Fruit fly (Drosophila melanogaster): ENCODE measurements around the gene Cyt-c-d.
A peak's percentile ranks its signal among the peaks of the same experiment; 100 is the strongest.

The Cyt-c-d gene

DNA sequence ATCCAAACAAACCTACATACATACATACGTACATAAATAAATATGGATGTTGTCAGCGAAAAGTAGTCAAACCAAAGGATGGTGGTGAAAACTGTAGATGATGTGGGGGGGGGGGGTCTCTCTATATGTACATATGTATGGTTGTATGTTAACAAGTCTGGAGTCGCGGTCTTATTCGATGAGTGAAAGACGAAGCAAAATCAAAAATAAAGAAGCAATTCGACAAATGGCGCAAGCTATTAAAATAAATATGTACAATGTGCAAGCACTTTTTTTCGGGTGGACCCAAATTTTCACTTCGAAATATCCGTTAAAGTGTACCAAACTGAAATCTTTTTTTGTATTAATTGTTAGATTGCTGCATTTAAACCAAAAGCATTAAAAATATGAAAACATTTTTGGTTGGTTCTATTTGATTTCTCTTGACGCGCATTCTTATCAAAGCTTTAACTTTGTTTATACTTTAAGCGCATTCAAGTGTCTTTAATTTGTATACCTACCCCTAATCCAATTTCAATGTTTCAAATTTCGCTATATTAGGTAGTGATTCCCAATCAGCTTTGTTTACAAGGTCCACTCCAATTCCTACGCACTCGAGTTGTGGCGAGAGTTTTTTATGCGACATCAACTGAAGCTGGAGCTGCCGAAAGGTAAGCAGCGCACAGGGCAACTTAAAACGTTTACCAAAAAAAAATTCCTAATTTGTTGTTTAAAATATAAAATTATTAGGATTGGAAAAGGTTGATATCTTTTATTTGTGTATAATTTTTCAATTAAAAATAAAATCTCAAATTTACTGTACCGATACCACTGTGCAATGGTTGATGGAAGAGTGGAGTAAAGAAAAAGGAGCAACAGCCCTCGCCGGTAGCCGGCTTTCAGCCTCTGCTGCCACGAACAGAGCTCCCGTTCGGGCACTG is 31.5 kb upstream of the Cyt-c-d start, which contains the start of gene CG31807:
CG31807 (minus strand) TSS at position 51 of the 920 bp plus-strand sequence.
- TF ChIP-seq Rel (GFP tag; optimal IDR thresholded peaks at IDR 0.05) (peak; percentile 61), Rel (tag; optimal IDR thresholded peaks at IDR 0.05) (peak; percentile 70), rgr (GFP tag; optimal IDR thresholded peaks at IDR 0.05) (peak; percentile 76), HLH106 (tag; optimal IDR thresholded peaks at IDR 0.05) (peak; percentile 90), sage (GFP tag; optimal IDR thresholded peaks at IDR 0.05) (peak; percentile 45), CG9705 (GFP tag; optimal IDR thresholded peaks at IDR 0.05) (peak; percentile 73), CG32264 (GFP tag; optimal IDR thresholded peaks at IDR 0.05) (peak; percentile 64), dl (GFP tag; optimal IDR thresholded peaks at IDR 0.05; ENCODE audit: insufficient read depth in 1 of 2, partially characterized antibody in 2 of 2) (no peak), Dif (GFP tag; optimal IDR thresholded peaks at IDR 0.05; ENCODE audit: partially characterized antibody) (no peak), psq (GFP tag; optimal IDR thresholded peaks at IDR 0.05) (peak; percentile 72), jim (GFP tag; optimal IDR thresholded peaks at IDR 0.05) (no peak), Sp1 (GFP tag; optimal IDR thresholded peaks at IDR 0.05) (peak; percentile 92), tai (GFP tag; optimal IDR thresholded peaks at IDR 0.05) (peak; percentile 48), Hr83 (GFP tag; optimal IDR thresholded peaks at IDR 0.05; ENCODE audit: poor library complexity, severe bottlenecking) (no peak), pan (optimal IDR thresholded peaks at IDR 0.05) (no peak), woc (GFP tag; optimal IDR thresholded peaks at IDR 0.05) (peak; percentile 90), fru (GFP tag; optimal IDR thresholded peaks at IDR 0.05) (peak; percentile 81), lola (GFP tag; optimal IDR thresholded peaks at IDR 0.05) (no peak), dsf (GFP tag; optimal IDR thresholded peaks at IDR 0.05; ENCODE audit: borderline replicate concordance) (peak; percentile 6), foxo (GFP tag; optimal IDR thresholded peaks at IDR 0.05) (peak in 1 of 2 experiments; percentile 82), Dfd (GFP tag; optimal IDR thresholded peaks at IDR 0.05) (no peak), usp (GFP tag; optimal IDR thresholded peaks at IDR 0.05) (no peak), dmrt93B (GFP tag; optimal IDR thresholded peaks at IDR 0.05) (peak; percentile 68), Hr78 (GFP tag; optimal IDR thresholded peaks at IDR 0.05) (no peak), ey (GFP tag; optimal IDR thresholded peaks at IDR 0.05) (peak; percentile 80), Jra (GFP tag; optimal IDR thresholded peaks at IDR 0.05) (peak; percentile 14), sv (GFP tag; optimal IDR thresholded peaks at IDR 0.05) (peak; percentile 42), Hnf4 (GFP tag; optimal IDR thresholded peaks at IDR 0.05) (peak; percentile 61), CrebA (GFP tag; optimal IDR thresholded peaks at IDR 0.05; ENCODE audit: borderline replicate concordance) (peak; percentile 67), Abd-B (GFP tag; optimal IDR thresholded peaks at IDR 0.05) (no peak), GATAd (GFP tag; optimal IDR thresholded peaks at IDR 0.05) (peak; percentile 29), brk (GFP tag; optimal IDR thresholded peaks at IDR 0.05) (peak; percentile 46), br (GFP tag; optimal IDR thresholded peaks at IDR 0.05) (peak; percentile 90), Vsx2 (GFP tag; optimal IDR thresholded peaks at IDR 0.05; ENCODE audit: partially characterized antibody) (no peak), N (GFP tag; optimal IDR thresholded peaks at IDR 0.05) (no peak), Mio (GFP tag; optimal IDR thresholded peaks at IDR 0.05) (no peak), OdsH (GFP tag; optimal IDR thresholded peaks at IDR 0.05) (peak; percentile 60), h (GFP tag; optimal IDR thresholded peaks at IDR 0.05) (peak; percentile 87), Myc (optimal IDR thresholded peaks at IDR 0.05) (no peak)

DNA sequence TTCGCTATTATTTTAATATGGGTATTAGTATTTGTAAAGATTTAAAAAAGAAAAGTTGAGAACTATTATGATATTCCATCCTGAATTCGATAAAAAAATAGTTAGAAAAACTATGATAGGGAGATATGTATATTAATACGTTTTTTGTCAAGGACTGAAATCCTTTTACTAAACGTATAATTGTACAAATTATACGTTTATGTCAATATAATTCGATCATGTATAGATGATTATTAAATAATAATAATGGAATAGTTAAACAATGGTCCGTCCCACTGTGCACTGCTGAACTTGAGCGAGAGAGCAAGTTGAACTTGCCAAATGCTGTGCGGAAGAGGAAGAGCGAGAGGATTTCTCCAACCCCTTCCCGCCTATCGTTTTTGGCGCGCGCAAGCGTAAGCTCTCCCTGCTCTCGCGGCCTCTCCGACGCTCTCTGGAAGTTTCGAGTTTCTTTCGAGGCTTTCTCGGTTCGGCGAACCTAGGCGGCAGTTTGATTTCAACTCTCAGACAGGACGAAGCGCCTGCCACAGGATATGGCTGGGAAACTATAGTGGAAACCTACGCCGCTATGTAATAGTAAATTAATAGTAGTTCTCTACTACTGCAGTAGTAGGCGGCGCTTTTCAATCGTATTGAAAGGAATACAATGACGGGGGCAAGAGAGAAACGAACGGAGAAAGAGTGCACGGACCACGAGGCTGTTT is 30.6 kb upstream of the Cyt-c-d start:
- TF ChIP-seq usp (GFP tag; optimal IDR thresholded peaks at IDR 0.05): no peak
- TF ChIP-seq brk (GFP tag; optimal IDR thresholded peaks at IDR 0.05): peak; percentile 3
- TF ChIP-seq dsf (GFP tag; optimal IDR thresholded peaks at IDR 0.05; ENCODE audit: borderline replicate concordance): no peak
- TF ChIP-seq jim (GFP tag; optimal IDR thresholded peaks at IDR 0.05): no peak
- no peak for TF ChIP-seq tai (GFP tag; optimal IDR thresholded peaks at IDR 0.05)
- TF ChIP-seq GATAd (GFP tag; optimal IDR thresholded peaks at IDR 0.05): no peak
- TF ChIP-seq Mio (GFP tag; optimal IDR thresholded peaks at IDR 0.05): no peak
- no peak for TF ChIP-seq sv (GFP tag; optimal IDR thresholded peaks at IDR 0.05)
- peak; percentile 94 for TF ChIP-seq Dif (GFP tag; optimal IDR thresholded peaks at IDR 0.05; ENCODE audit: partially characterized antibody)
- TF ChIP-seq CG32264 (GFP tag; optimal IDR thresholded peaks at IDR 0.05): no peak
- no peak for TF ChIP-seq N (GFP tag; optimal IDR thresholded peaks at IDR 0.05)
- no peak for TF ChIP-seq lola (GFP tag; optimal IDR thresholded peaks at IDR 0.05)
- TF ChIP-seq dmrt93B (GFP tag; optimal IDR thresholded peaks at IDR 0.05): peak; percentile 52
- no peak for TF ChIP-seq ey (GFP tag; optimal IDR thresholded peaks at IDR 0.05)
- TF ChIP-seq h (GFP tag; optimal IDR thresholded peaks at IDR 0.05): no peak
- TF ChIP-seq Jra (GFP tag; optimal IDR thresholded peaks at IDR 0.05): no peak
- TF ChIP-seq Rel (GFP tag; optimal IDR thresholded peaks at IDR 0.05): no peak
- no peak for TF ChIP-seq Rel (tag; optimal IDR thresholded peaks at IDR 0.05)
- TF ChIP-seq rgr (GFP tag; optimal IDR thresholded peaks at IDR 0.05): peak; percentile 48
- TF ChIP-seq HLH106 (tag; optimal IDR thresholded peaks at IDR 0.05): peak; percentile 78
- peak; percentile 78 for TF ChIP-seq psq (GFP tag; optimal IDR thresholded peaks at IDR 0.05)
- peak; percentile 17 for TF ChIP-seq Hr83 (GFP tag; optimal IDR thresholded peaks at IDR 0.05; ENCODE audit: poor library complexity, severe bottlenecking)
- peak; percentile 21 for TF ChIP-seq CrebA (GFP tag; optimal IDR thresholded peaks at IDR 0.05; ENCODE audit: borderline replicate concordance)
- TF ChIP-seq Vsx2 (GFP tag; optimal IDR thresholded peaks at IDR 0.05; ENCODE audit: partially characterized antibody): peak; percentile 83
- TF ChIP-seq dl (GFP tag; optimal IDR thresholded peaks at IDR 0.05; ENCODE audit: insufficient read depth in 1 of 2, partially characterized antibody in 2 of 2): peak; percentile 60 to 87
- TF ChIP-seq fru (GFP tag; optimal IDR thresholded peaks at IDR 0.05): peak; percentile 65
- TF ChIP-seq Hr78 (GFP tag; optimal IDR thresholded peaks at IDR 0.05): no peak
- no peak for TF ChIP-seq Abd-B (GFP tag; optimal IDR thresholded peaks at IDR 0.05)
- TF ChIP-seq Dfd (GFP tag; optimal IDR thresholded peaks at IDR 0.05): no peak
- TF ChIP-seq woc (GFP tag; optimal IDR thresholded peaks at IDR 0.05): peak; percentile 49
- no peak for TF ChIP-seq Hnf4 (GFP tag; optimal IDR thresholded peaks at IDR 0.05)
- no peak for TF ChIP-seq Myc (optimal IDR thresholded peaks at IDR 0.05)
- no peak for TF ChIP-seq br (GFP tag; optimal IDR thresholded peaks at IDR 0.05)
- TF ChIP-seq foxo (GFP tag; optimal IDR thresholded peaks at IDR 0.05): peak in 1 of 2 experiments; percentile 79
- TF ChIP-seq pan (optimal IDR thresholded peaks at IDR 0.05): no peak
- TF ChIP-seq OdsH (GFP tag; optimal IDR thresholded peaks at IDR 0.05): peak; percentile 77
